Worm (Caenorhabditis elegans): ENCODE data around the gene tsp-9.

tsp-9 gene

ce11 chrX:1230658-1231057 lies 15.2 kb upstream of the tsp-9 start, which contains the start of gene C46H3.2:
Gene C46H3.2 (minus strand): TSS chrX:1230758.
- TF ChIP-seq ceh-18 (tag; optimal IDR thresholded peaks at IDR 0.05) (no peak), hlh-15 (tag; optimal IDR thresholded peaks at IDR 0.05) (no peak), hlh-8 (tag; optimal IDR thresholded peaks at IDR 0.05) (no peak), che-1 (tag; optimal IDR thresholded peaks at IDR 0.05) (no peak), pag-3 (tag; optimal IDR thresholded peaks at IDR 0.05; ENCODE audit: borderline replicate concordance) (no peak), ceh-24 (tag; optimal IDR thresholded peaks at IDR 0.05) (no peak), fkh-6 (tag; optimal IDR thresholded peaks at IDR 0.05) (no peak), unc-42 (tag; optimal IDR thresholded peaks at IDR 0.05) (no peak), pax-1 (tag; optimal IDR thresholded peaks at IDR 0.05) (no peak), ref-2 (tag; optimal IDR thresholded peaks at IDR 0.05) (no peak), sox-4 (tag; optimal IDR thresholded peaks at IDR 0.05) (no peak), F13H6.1 (tag; optimal IDR thresholded peaks at IDR 0.05) (no peak), odd-2 (tag; optimal IDR thresholded peaks at IDR 0.05) (no peak), dmd-4 (tag; optimal IDR thresholded peaks at IDR 0.05; ENCODE audit: borderline replicate concordance) (no peak), sox-2 (GFP tag; IDR thresholded peaks at IDR 0.05) (no peak), unc-86 (tag; optimal IDR thresholded peaks at IDR 0.05) (no peak)

DNA sequence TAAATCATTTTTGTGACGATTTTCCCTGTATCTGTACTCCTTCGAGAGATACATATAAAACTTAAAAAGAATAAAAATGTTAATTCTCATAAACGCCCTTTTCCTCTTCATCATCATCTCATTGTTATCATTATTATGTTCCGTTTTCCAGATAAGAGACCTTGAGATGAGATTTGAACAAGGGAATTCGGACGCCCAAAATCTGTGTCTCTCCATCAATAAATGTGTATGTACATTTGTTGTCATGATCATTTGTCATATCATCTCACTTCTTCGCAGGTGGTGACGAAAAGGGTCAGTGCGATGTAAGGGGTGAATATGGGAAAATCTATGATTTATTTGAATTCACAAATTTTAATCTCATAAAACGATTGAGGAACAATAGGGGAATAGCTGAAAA lies 13.7 kb upstream of the tsp-9 start:
- TF ChIP-seq nhr-11 (tag; optimal IDR thresholded peaks at IDR 0.05): no peak
- TF ChIP-seq hlh-6 (tag; optimal IDR thresholded peaks at IDR 0.05): no peak

DNA sequence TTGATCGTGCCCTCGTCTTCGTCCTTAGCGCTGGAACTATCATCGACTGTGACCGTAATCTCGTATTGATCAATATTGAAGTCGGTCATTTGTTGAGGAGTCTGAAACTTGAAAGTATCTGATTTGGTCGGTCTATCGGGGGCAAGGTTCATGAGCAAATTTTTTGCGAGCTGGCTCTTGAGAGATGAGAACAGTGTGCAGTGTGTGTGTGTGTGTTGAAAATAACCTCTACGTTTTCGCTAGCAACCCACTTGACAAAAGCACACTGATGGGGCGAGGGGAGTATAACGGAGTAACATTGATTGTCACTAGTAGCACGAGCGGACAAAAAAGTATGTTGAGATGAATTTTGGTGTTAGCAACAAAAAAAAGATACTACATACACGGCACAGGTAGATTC lies 7.0 kb upstream of the tsp-9 start, which contains the start of gene C25G6.3:
Gene C25G6.3 (minus strand): TSS at position 101 of the 400 bp plus-strand sequence.
- TF ChIP-seq ceh-34 (tag; optimal IDR thresholded peaks at IDR 0.05) (no peak), ahr-1 (tag; optimal IDR thresholded peaks at IDR 0.05) (no peak), ceh-18 (tag; optimal IDR thresholded peaks at IDR 0.05) (no peak), ceh-14 (tag; optimal IDR thresholded peaks at IDR 0.05) (no peak), fkh-6 (tag; optimal IDR thresholded peaks at IDR 0.05) (no peak), dve-1 (tag; optimal IDR thresholded peaks at IDR 0.05) (no peak), elt-2 (tag; optimal IDR thresholded peaks at IDR 0.05) (no peak), gmeb-2 (tag; optimal IDR thresholded peaks at IDR 0.05) (no peak)

DNA sequence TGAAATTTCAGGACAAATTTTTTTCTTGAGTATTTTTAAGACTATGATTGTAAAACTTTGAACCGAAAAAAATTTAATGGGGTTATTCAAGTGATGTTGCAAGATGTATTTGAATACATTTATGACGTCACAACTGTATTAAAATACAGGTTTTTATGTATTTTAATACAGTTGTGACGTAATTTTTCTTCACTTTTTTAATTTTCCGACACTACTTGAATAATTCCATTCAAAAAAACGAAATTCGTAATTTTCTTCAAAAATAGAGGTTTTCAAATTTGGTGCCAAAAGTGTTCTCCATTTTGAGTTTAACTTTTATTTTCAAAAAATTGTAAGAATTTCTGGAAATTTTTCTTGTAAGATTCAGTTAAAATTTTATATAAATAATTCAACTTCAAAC lies 3.1 kb upstream of the tsp-9 start:
- TF ChIP-seq ceh-6 (GFP tag; optimal IDR thresholded peaks at IDR 0.05) (no peak), elt-2 (tag; optimal IDR thresholded peaks at IDR 0.05) (no peak), eyg-1 (tag; optimal IDR thresholded peaks at IDR 0.05) (no peak), K02D7.2 (tag; optimal IDR thresholded peaks at IDR 0.05) (no peak), T23F11.4 (GFP tag; optimal IDR thresholded peaks at IDR 0.05) (no peak), pax-1 (tag; optimal IDR thresholded peaks at IDR 0.05) (no peak), fkh-6 (tag; optimal IDR thresholded peaks at IDR 0.05) (no peak), hlh-30 (tag; optimal IDR thresholded peaks at IDR 0.05; ENCODE audit: insufficient read depth) (no peak), K09A11.1 (tag; optimal IDR thresholded peaks at IDR 0.05; ENCODE audit: insufficient read depth) (no peak)

- TF ChIP-seq K02D7.2 (tag; optimal IDR thresholded peaks at IDR 0.05) (no peak), madf-2 (tag; optimal IDR thresholded peaks at IDR 0.05) (no peak), ama-1 (optimal IDR thresholded peaks at IDR 0.05) (no peak), hlh-30 (tag; optimal IDR thresholded peaks at IDR 0.05; ENCODE audit: insufficient read depth) (peak; percentile 24), fax-1 (tag; optimal IDR thresholded peaks at IDR 0.05) (no peak), tbx-2 (tag; optimal IDR thresholded peaks at IDR 0.05) (peak; percentile 30), odd-2 (tag; optimal IDR thresholded peaks at IDR 0.05) (no peak), lin-11 (tag; optimal IDR thresholded peaks at IDR 0.05) (no peak), ceh-31 (tag; optimal IDR thresholded peaks at IDR 0.05) (peak; percentile 37), unc-55 (GFP tag; optimal IDR thresholded peaks at IDR 0.05) (no peak), unc-86 (tag; optimal IDR thresholded peaks at IDR 0.05) (no peak), ceh-34 (tag; optimal IDR thresholded peaks at IDR 0.05) (no peak), dve-1 (tag; optimal IDR thresholded peaks at IDR 0.05) (no peak), ceh-45 (GFP tag; IDR thresholded peaks at IDR 0.05) (no peak), ceh-14 (tag; optimal IDR thresholded peaks at IDR 0.05) (no peak), Y22D7AL.16 (tag; optimal IDR thresholded peaks at IDR 0.05) (no peak), pax-1 (tag; optimal IDR thresholded peaks at IDR 0.05) (no peak), sdc-2 (tag; optimal IDR thresholded peaks at IDR 0.05) (peak; percentile 64), nhr-232 (tag; optimal IDR thresholded peaks at IDR 0.05) (no peak), C08G9.2 (tag; optimal IDR thresholded peaks at IDR 0.05) (no peak), ztf-16 (tag; optimal IDR thresholded peaks at IDR 0.05) (no peak), sox-2 (GFP tag; IDR thresholded peaks at IDR 0.05) (no peak), C38D4.7 (GFP tag; optimal IDR thresholded peaks at IDR 0.05) (no peak), rnt-1 (tag; optimal IDR thresholded peaks at IDR 0.05) (no peak), npax-4 (tag; optimal IDR thresholded peaks at IDR 0.05) (no peak), ceh-24 (tag; optimal IDR thresholded peaks at IDR 0.05) (no peak)
Measured at ce11 chrX:1244235-1244634, 1.6 kb upstream of the tsp-9 start.
